Fruit fly (Drosophila melanogaster) whole organism, adult: ENCODE data around the gene CG14341.

ENCODE experiments used
- CG12768 ChIP-seq: fragments of 200-800 bp; sonication (Bioruptor generic); optimal IDR thresholded peaks from 2 replicates; lab custom pipeline; 2017; ENCODE audit warnings: missing biosample characterization, missing genetic modification characterization, mild to moderate bottlenecking, moderate library complexity, missing genetic modification reagents
- CG33017 ChIP-seq: fragments of 200-800 bp; sonication (Bioruptor generic); optimal IDR thresholded peaks from 2 replicates; lab custom pipeline; 2018; ENCODE audit warnings: missing biosample characterization, mild to moderate bottlenecking, missing genetic modification characterization, moderate library complexity
- CG7045 ChIP-seq: fragments of 200-800 bp; sonication (Bioruptor generic); optimal IDR thresholded peaks from 2 replicates; lab custom pipeline; 2017; ENCODE audit warnings: missing biosample characterization, mild to moderate bottlenecking, missing genetic modification characterization
- CG7101 ChIP-seq: fragments of 200-800 bp; sonication (Bioruptor generic); optimal IDR thresholded peaks from 2 replicates; lab custom pipeline; 2018; ENCODE audit warnings: missing biosample characterization, mild to moderate bottlenecking, missing genetic modification characterization, moderate library complexity
- Clk ChIP-seq: fragments of 200-800 bp; sonication (Bioruptor generic); optimal IDR thresholded peaks from 2 replicates; lab custom pipeline; 2017; ENCODE audit warnings: missing biosample characterization, missing genetic modification characterization
- Crg-1 ChIP-seq: fragments of 200-800 bp; sonication (Bioruptor generic); optimal IDR thresholded peaks from 2 replicates; lab custom pipeline; 2016; ENCODE audit warnings: missing biosample characterization, missing genetic modification characterization
- cnc ChIP-seq, 2 experiments: fragments of >200 bp; optimal IDR thresholded peaks; 2 replicates each; lab custom pipeline; 2017
- kay ChIP-seq: fragments of 200-800 bp; sonication (Bioruptor generic); peaks from one replicate; lab custom pipeline; 2016; ENCODE audit warnings: missing biosample characterization, missing genetic modification characterization, borderline replicate concordance

- TF ChIP-seq Clk (no peak), cnc (optimal IDR thresholded peaks at IDR 0.05; lab: Kevin White, UChicago) (no peak), Crg-1 (GFP tag; lab: Kevin White, UChicago) (no peak), CG12768 (GFP tag; lab: Kevin White, UChicago) (no peak), kay (no peak), CG7101 (tag; lab: Kevin White, UChicago) (peak; percentile 76), CG33017 (tag; lab: Kevin White, UChicago) (peak; percentile 30), CG7045 (GFP tag; lab: Kevin White, UChicago) (peak; percentile 64)
These were observed 43.1 kb upstream of the CG14341 start for dm6 chr2L:1123078-1123818.
